Worm (Caenorhabditis elegans): ENCODE measurements around the gene K02D10.4.

- no peak for TF ChIP-seq klf-2 (GFP tag; conservative IDR thresholded peaks at IDR 0.05)
- TF ChIP-seq med-1 (GFP tag; optimal IDR thresholded peaks at IDR 0.05; ENCODE audit: insufficient read depth), result no peak
- TF ChIP-seq flt-1 (GFP tag; IDR thresholded peaks at IDR 0.05), result no peak
- peak; percentile 68 for TF ChIP-seq T22C8.4 (GFP tag; IDR thresholded peaks at IDR 0.05)
- TF ChIP-seq cog-1 (tag; optimal IDR thresholded peaks at IDR 0.05), result peak; percentile 82
- TF ChIP-seq tab-1 (GFP tag; IDR thresholded peaks at IDR 0.05), result no peak
- TF ChIP-seq ref-1 (GFP tag; conservative IDR thresholded peaks at IDR 0.05), result no peak
- no peak for TF ChIP-seq ztf-23 (GFP tag; IDR thresholded peaks at IDR 0.05)
Observed at ce11 chrIII:8795595-8796141, 15.9 kb upstream of the K02D10.4 start.

Measured in whole organism, midembryonic.